Worm (Caenorhabditis elegans): ENCODE measurements around the gene F23H11.2.

DNA sequence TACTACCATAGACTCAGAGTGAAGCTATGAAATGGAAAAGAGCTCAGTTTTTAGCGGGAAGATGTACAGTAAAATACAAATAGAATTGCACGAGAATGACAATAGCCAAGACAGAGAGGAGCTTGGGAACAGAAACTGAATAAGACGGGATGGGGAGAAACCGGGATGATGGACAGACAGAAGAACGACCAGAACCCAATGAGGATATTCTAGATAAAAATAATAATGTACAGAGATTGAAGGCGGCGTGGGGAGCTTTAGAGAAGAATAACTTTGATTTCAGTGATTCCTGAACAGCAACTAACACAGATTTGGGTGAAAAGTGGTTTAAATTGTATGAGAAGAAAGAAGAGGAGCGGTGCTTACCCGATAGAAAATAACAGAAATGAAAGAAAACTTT lies 14.1 kb upstream of the F23H11.2 start:
- TF ChIP-seq ztf-4 (tag; optimal IDR thresholded peaks at IDR 0.05): no peak
- no peak for TF ChIP-seq mdl-1 (tag; optimal IDR thresholded peaks at IDR 0.05)
- TF ChIP-seq F13H6.1 (tag; optimal IDR thresholded peaks at IDR 0.05): no peak

All from whole organism, L2 larva.